Worm (Caenorhabditis elegans) whole organism, L2 larva: ENCODE measurements around the gene clec-139.

ENCODE experiments used
- ceh-16 ChIP-seq: fragments of 150-350 bp; optimal IDR thresholded peaks from 2 replicates; lab custom pipeline; 2014; ENCODE audit warnings: missing biosample characterization, missing genetic modification characterization
- egl-27 ChIP-seq: sonication (generic microtip); optimal IDR thresholded peaks from 3 replicates; lab custom pipeline; 2017; ENCODE audit warnings: missing biosample characterization, missing genetic modification reagents, missing genetic modification characterization
- mdl-1 ChIP-seq, 2 experiments: fragments of 150-350 bp in 1 of 2; sonication (generic microtip) in 1 of 2; optimal IDR thresholded peaks; 2 replicates each; lab custom pipeline; 2017; ENCODE audit warnings: missing biosample characterization in 2 of 2, missing genetic modification characterization in 2 of 2
- nhr-11 ChIP-seq: fragments of 150-350 bp; optimal IDR thresholded peaks from 2 replicates; lab custom pipeline; 2014; ENCODE audit warnings: missing biosample characterization, missing genetic modification characterization
- skn-1 ChIP-seq: sonication (generic microtip); optimal IDR thresholded peaks from 2 replicates; lab custom pipeline; 2017; ENCODE audit warnings: missing biosample characterization, missing genetic modification characterization

- no peak for TF ChIP-seq mdl-1 (tag; optimal IDR thresholded peaks at IDR 0.05; lab: Kevin White, UChicago)
- TF ChIP-seq egl-27 (tag; lab: Kevin White, UChicago): no peak
- no peak for TF ChIP-seq nhr-11 (tag; lab: Kevin White, UChicago)
- TF ChIP-seq ceh-16 (tag; lab: Kevin White, UChicago): no peak
- no peak for TF ChIP-seq skn-1 (tag; lab: Kevin White, UChicago)
These were observed 50.4 kb downstream of the clec-139 start for ce11 chrII:4571112-4571511.
